Worm (Caenorhabditis elegans) whole organism, young adult: Measurements from ENCODE around the gene sftb-2.

ENCODE experiments used
- C06A6.2 ChIP-seq: fragments of 200-800 bp; sonication (Bioruptor generic); conservative IDR thresholded peaks from 2 replicates; pipeline ENCODE4 v1.3.6; 2022; ENCODE audit warnings: missing genetic modification characterization, missing compliant biosample characterization
- F37B4.10 ChIP-seq: fragments of 200-800 bp; sonication (Bioruptor generic); IDR thresholded peaks from 2 replicates; pipeline ENCODE4 v1.3.6; 2022; ENCODE audit warnings: missing genetic modification characterization, missing compliant biosample characterization
- K11D2.4 ChIP-seq: fragments of 200-800 bp; sonication (Bioruptor generic); IDR thresholded peaks from 2 replicates; pipeline ENCODE4 v1.3.6; 2022; ENCODE audit warnings: missing genetic modification reagents, missing genetic modification characterization, missing compliant biosample characterization
- Y53G8AR.9 ChIP-seq: fragments of 200-800 bp; sonication (Bioruptor generic); conservative IDR thresholded peaks from 2 replicates; pipeline ENCODE4 v1.3.6; 2022; ENCODE audit warnings: missing genetic modification reagents, missing genetic modification characterization, missing compliant biosample characterization
- ama-1 ChIP-seq, 3 experiments: fragments of 150-350 bp in 1 of 3; sonication (generic microtip) in 2 of 3; optimal IDR thresholded peaks; 2 replicates each; lab custom pipeline; 2014 to 2018; ENCODE audit warnings: missing biosample characterization in 2 of 3, missing genetic modification characterization in 2 of 3, missing genetic modification reagents in 2 of 3
- atf-7 ChIP-seq: sonication (generic microtip); optimal IDR thresholded peaks from 2 replicates; lab custom pipeline; 2017; ENCODE audit warnings: mild to moderate bottlenecking, missing genetic modification characterization, missing compliant biosample characterization

DNA sequence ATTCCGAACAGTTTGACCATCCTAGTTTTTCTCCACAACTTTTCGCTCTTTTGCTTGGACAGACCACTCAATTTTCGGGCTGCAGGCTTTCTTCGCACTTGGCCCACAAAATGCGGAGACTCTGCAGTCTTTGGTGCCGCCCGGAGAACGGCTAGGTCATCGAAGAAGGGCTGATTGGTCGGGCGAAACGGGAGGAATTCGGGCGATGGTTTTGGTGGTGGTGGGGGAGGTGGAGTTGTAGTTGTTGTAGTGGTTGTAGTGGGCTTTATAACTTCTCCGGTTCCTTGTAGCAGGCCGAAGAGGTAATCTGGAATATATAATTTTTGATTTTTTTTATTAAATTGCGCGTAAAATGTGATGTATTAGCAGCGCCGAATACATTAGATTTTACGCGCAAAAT is 9.6 kb downstream of the sftb-2 start:
- no peak for TF ChIP-seq atf-7
- TF ChIP-seq F37B4.10 (GFP tag; lab: Robert Waterston, UW) = no peak
- no peak for TF ChIP-seq Y53G8AR.9 (GFP tag; lab: Robert Waterston, UW)
- TF ChIP-seq C06A6.2 (GFP tag; lab: Robert Waterston, UW) = no peak
- TF ChIP-seq ama-1 (optimal IDR thresholded peaks at IDR 0.05; lab: Kevin White, UChicago) = no peak
- TF ChIP-seq ama-1 (GFP tag; optimal IDR thresholded peaks at IDR 0.05; lab: Kevin White, UChicago) = no peak
- no peak for TF ChIP-seq K11D2.4 (GFP tag; lab: Robert Waterston, UW)
